Fruit fly (Drosophila melanogaster) whole organism, embryonic: ENCODE measurements around the gene CG6465.

Experiments
- Awh ChIP-seq: fragments of 200-800 bp; sonication (Bioruptor generic); IDR thresholded peaks from 2 replicates; pipeline ENCODE4, ENCODE4 v1.3.6; 2022; ENCODE audit warnings: missing biosample characterization, missing genetic modification characterization
- Bteb2 ChIP-seq: fragments of 200-800 bp; sonication (Bioruptor generic); optimal IDR thresholded peaks from 2 replicates; lab custom pipeline; 2016; ENCODE audit warnings: missing biosample characterization, missing genetic modification characterization
- CG12236 ChIP-seq: fragments of 200-800 bp; sonication (Bioruptor generic); optimal IDR thresholded peaks from 2 replicates; lab custom pipeline; 2016; ENCODE audit warnings: missing biosample characterization, missing genetic modification characterization
- CG14710 ChIP-seq: fragments of 200-800 bp; sonication (Bioruptor generic); optimal IDR thresholded peaks from 3 replicates; lab custom pipeline; 2019; ENCODE audit warnings: missing biosample characterization, mild to moderate bottlenecking, missing genetic modification characterization, moderate library complexity
- CG16815 ChIP-seq: fragments of 200-800 bp; sonication (Bioruptor generic); optimal IDR thresholded peaks from 3 replicates; lab custom pipeline; 2017; ENCODE audit warnings: missing biosample characterization, mild to moderate bottlenecking, missing genetic modification characterization
- CG17186 ChIP-seq: fragments of 200-800 bp; sonication (Bioruptor generic); optimal IDR thresholded peaks from 3 replicates; lab custom pipeline; 2017; ENCODE audit warnings: missing biosample characterization, missing genetic modification reagents, missing genetic modification characterization
- CG31388 ChIP-seq: fragments of 200-800 bp; sonication (Bioruptor generic); optimal IDR thresholded peaks from 2 replicates; lab custom pipeline; 2016; ENCODE audit warnings: missing biosample characterization, missing genetic modification characterization
- CG3281 ChIP-seq: fragments of 200-800 bp; sonication (Bioruptor generic); optimal IDR thresholded peaks from 3 replicates; lab custom pipeline; 2017; ENCODE audit warnings: missing biosample characterization, mild to moderate bottlenecking, missing genetic modification characterization
- CG33213 ChIP-seq: fragments of 200-800 bp; sonication (Bioruptor generic); optimal IDR thresholded peaks from 3 replicates; lab custom pipeline; 2016; ENCODE audit warnings: missing biosample characterization, missing genetic modification characterization
- CG4360 ChIP-seq: fragments of 200-800 bp; sonication (Bioruptor generic); IDR thresholded peaks from 2 replicates; pipeline ENCODE4 v1.3.6; 2022; ENCODE audit warnings: missing biosample characterization, missing genetic modification characterization
- CG6765 ChIP-seq: fragments of 200-800 bp; sonication (Bioruptor generic); optimal IDR thresholded peaks from 3 replicates; lab custom pipeline; 2017; ENCODE audit warnings: missing biosample characterization, mild to moderate bottlenecking, missing genetic modification characterization
- CG8281 ChIP-seq: fragments of 200-800 bp; sonication (Bioruptor generic); optimal IDR thresholded peaks from 2 replicates; lab custom pipeline; 2018; ENCODE audit warnings: missing biosample characterization, mild to moderate bottlenecking, missing genetic modification characterization, moderate library complexity
- CG8388 ChIP-seq: fragments of 200-800 bp; sonication (Bioruptor generic); optimal IDR thresholded peaks from 2 replicates; lab custom pipeline; 2019; ENCODE audit warnings: missing biosample characterization, mild to moderate bottlenecking, missing genetic modification characterization, moderate library complexity
- CG8944 ChIP-seq: fragments of 200-800 bp; sonication (Bioruptor generic); optimal IDR thresholded peaks from 3 replicates; lab custom pipeline; 2016; ENCODE audit warnings: missing biosample characterization, missing genetic modification characterization
- CG9215 ChIP-seq: fragments of 200-800 bp; sonication (Bioruptor generic); IDR thresholded peaks from 2 replicates; pipeline ENCODE4 v1.3.6; 2022; ENCODE audit warnings: missing biosample characterization, missing genetic modification characterization
- Dip3 ChIP-seq: fragments of 200-800 bp; sonication (Bioruptor generic); optimal IDR thresholded peaks from 3 replicates; lab custom pipeline; 2016; ENCODE audit warnings: missing biosample characterization, missing genetic modification characterization
- Fer2 ChIP-seq: fragments of 200-800 bp; sonication (Bioruptor generic); optimal IDR thresholded peaks from 2 replicates; lab custom pipeline; 2018; ENCODE audit warnings: missing biosample characterization, mild to moderate bottlenecking, missing genetic modification characterization, moderate library complexity
- HmgZ ChIP-seq: fragments of 200-800 bp; sonication (Bioruptor generic); optimal IDR thresholded peaks from 2 replicates; lab custom pipeline; 2018; ENCODE audit warnings: missing biosample characterization, mild to moderate bottlenecking, missing genetic modification characterization
- Hmr ChIP-seq: fragments of 200-800 bp; sonication (Bioruptor generic); optimal IDR thresholded peaks from 3 replicates; lab custom pipeline; 2017; ENCODE audit warnings: mild to moderate bottlenecking, missing biosample characterization, missing genetic modification reagents, missing genetic modification characterization
- Hr78 ChIP-seq, 2 experiments: fragments of 200-800 bp in 1 of 2; fragments of >200 bp in 1 of 2; sonication (Bioruptor generic) in 1 of 2; optimal IDR thresholded peaks; 2 replicates each; lab custom pipeline; 2017 to 2019; ENCODE audit warnings: missing biosample characterization in 2 of 2, missing genetic modification characterization in 2 of 2, mild to moderate bottlenecking in 1 of 2, moderate library complexity in 1 of 2
- NK7.1 ChIP-seq: fragments of 200-800 bp; sonication (Bioruptor generic); optimal IDR thresholded peaks from 3 replicates; lab custom pipeline; 2016; ENCODE audit warnings: missing biosample characterization, missing genetic modification characterization
- Oaz ChIP-seq: fragments of 200-800 bp; sonication (Bioruptor generic); IDR thresholded peaks from 2 replicates; pipeline ENCODE4 v1.3.6; 2022; ENCODE audit warnings: missing biosample characterization, missing genetic modification characterization
- Six4 ChIP-seq: fragments of 200-800 bp; sonication (Bioruptor generic); optimal IDR thresholded peaks from 2 replicates; lab custom pipeline; 2016; ENCODE audit warnings: missing biosample characterization, missing genetic modification characterization
- TFAM ChIP-seq: fragments of 200-800 bp; sonication (Bioruptor generic); optimal IDR thresholded peaks from 2 replicates; lab custom pipeline; 2017; ENCODE audit warnings: missing biosample characterization, missing genetic modification characterization, inconsistent platforms
- bbx ChIP-seq: fragments of 200-800 bp; sonication (Bioruptor generic); IDR thresholded peaks from 2 replicates; pipeline ENCODE4 v1.3.6; 2022; ENCODE audit warnings: missing biosample characterization, missing genetic modification characterization; ENCODE audit not compliant: partially characterized antibody
- cg ChIP-seq: fragments of 200-800 bp; sonication (Bioruptor generic); optimal IDR thresholded peaks from 3 replicates; lab custom pipeline; 2019; ENCODE audit warnings: missing biosample characterization, mild to moderate bottlenecking, missing genetic modification characterization, moderate library complexity
- chif ChIP-seq, 2 experiments: fragments of 200-800 bp; sonication (Bioruptor generic); optimal IDR thresholded peaks; 3 replicates each; lab custom pipeline; 2016; ENCODE audit warnings: missing biosample characterization in 2 of 2, missing genetic modification characterization in 2 of 2
- crol ChIP-seq: fragments of 200-800 bp; sonication (Bioruptor generic); IDR thresholded peaks from 2 replicates; pipeline ENCODE4 v1.3.6; 2022; ENCODE audit warnings: missing biosample characterization, missing genetic modification characterization
- crp ChIP-seq, 2 experiments: fragments of 200-800 bp; sonication (Bioruptor generic); optimal IDR thresholded peaks; 2 replicates in 1 of 2; 3 replicates in 1 of 2; lab custom pipeline; 2017; ENCODE audit warnings: missing biosample characterization in 2 of 2, missing genetic modification characterization in 2 of 2, mild to moderate bottlenecking in 1 of 2, moderate library complexity in 1 of 2
- fd3F ChIP-seq: fragments of 200-800 bp; sonication (Bioruptor generic); optimal IDR thresholded peaks from 2 replicates; lab custom pipeline; 2018; ENCODE audit warnings: missing biosample characterization, mild to moderate bottlenecking, missing genetic modification characterization, moderate library complexity
- fd96Cb ChIP-seq: fragments of 200-800 bp; sonication (Bioruptor generic); optimal IDR thresholded peaks from 2 replicates; lab custom pipeline; 2018; ENCODE audit warnings: missing biosample characterization, mild to moderate bottlenecking, missing genetic modification characterization, moderate library complexity
- fru ChIP-seq: fragments of >200 bp; optimal IDR thresholded peaks from 2 replicates; lab custom pipeline; 2017
- hkb ChIP-seq, 2 experiments: fragments of 200-800 bp in 1 of 2; fragments of >200 bp in 1 of 2; sonication (Bioruptor generic) in 1 of 2; IDR thresholded peaks in 1 of 2; optimal IDR thresholded peaks in 1 of 2; 2 replicates each; pipeline versions ENCODE4 v1.3.6 to Lab custom; 2017 to 2022; ENCODE audit warnings: missing biosample characterization in 1 of 2, missing genetic modification characterization in 1 of 2
- insv ChIP-seq, 2 experiments: fragments of 200-800 bp; sonication (Bioruptor generic); optimal IDR thresholded peaks; 3 replicates each; lab custom pipeline; 2016 to 2018; ENCODE audit warnings: missing biosample characterization in 2 of 2, missing genetic modification characterization in 2 of 2
- kah ChIP-seq: fragments of 200-800 bp; sonication (Bioruptor generic); optimal IDR thresholded peaks from 2 replicates; lab custom pipeline; 2018; ENCODE audit warnings: missing biosample characterization, mild to moderate bottlenecking, missing genetic modification characterization
- ken ChIP-seq: fragments of 200-800 bp; sonication (Bioruptor generic); IDR thresholded peaks from 3 replicates; pipeline ENCODE4 v1.3.6; 2022; ENCODE audit warnings: missing biosample characterization, missing genetic modification characterization
- lov ChIP-seq, 2 experiments: fragments of 200-800 bp in 1 of 2; fragments of >200 bp in 1 of 2; sonication (Bioruptor generic) in 1 of 2; IDR thresholded peaks in 1 of 2; optimal IDR thresholded peaks in 1 of 2; 2 replicates in 1 of 2; 3 replicates in 1 of 2; pipeline versions ENCODE4 v1.3.6 to Lab custom; 2017 to 2022; ENCODE audit warnings: missing biosample characterization in 1 of 2, missing genetic modification characterization in 1 of 2
- mam ChIP-seq: fragments of 200-800 bp; sonication (Bioruptor generic); optimal IDR thresholded peaks from 3 replicates; lab custom pipeline; 2016; ENCODE audit warnings: missing biosample characterization, missing genetic modification characterization
- nau ChIP-seq: fragments of 200-800 bp; sonication (Bioruptor generic); optimal IDR thresholded peaks from 3 replicates; lab custom pipeline; 2017; ENCODE audit warnings: missing biosample characterization, mild to moderate bottlenecking, missing genetic modification characterization, missing genetic modification reagents
- otp ChIP-seq: fragments of 200-800 bp; sonication (Bioruptor generic); IDR thresholded peaks from 3 replicates; pipeline ENCODE4, ENCODE4 v1.3.6; 2022; ENCODE audit warnings: missing biosample characterization, missing genetic modification characterization
- phol ChIP-seq: fragments of 200-800 bp; sonication (Bioruptor generic); optimal IDR thresholded peaks from 3 replicates; lab custom pipeline; 2018; ENCODE audit warnings: missing biosample characterization, mild to moderate bottlenecking, missing genetic modification characterization, moderate library complexity
- ranshi ChIP-seq: fragments of 200-800 bp; sonication (Bioruptor generic); IDR thresholded peaks from 2 replicates; pipeline ENCODE4 v1.3.6; 2022; ENCODE audit warnings: missing biosample characterization, missing genetic modification characterization
- row ChIP-seq: fragments of 200-800 bp; sonication (Bioruptor generic); IDR thresholded peaks from 3 replicates; pipeline ENCODE4 v1.3.6; 2022; ENCODE audit warnings: missing biosample characterization, missing genetic modification characterization
- sens-2 ChIP-seq: fragments of 200-800 bp; sonication (Bioruptor generic); IDR thresholded peaks from 2 replicates; pipeline ENCODE4 v1.3.6; 2022; ENCODE audit warnings: missing biosample characterization, missing genetic modification characterization
- so ChIP-seq: fragments of 200-800 bp; sonication (Bioruptor generic); IDR thresholded peaks from 3 replicates; pipeline ENCODE4 v1.3.6; 2022; ENCODE audit warnings: missing biosample characterization, missing genetic modification characterization
- sr ChIP-seq: fragments of 200-800 bp; sonication (Bioruptor generic); IDR thresholded peaks from 3 replicates; pipeline ENCODE4 v1.3.6; 2022; ENCODE audit warnings: missing biosample characterization, missing genetic modification characterization
- stc ChIP-seq: fragments of 200-800 bp; sonication (Bioruptor generic); IDR thresholded peaks from 2 replicates; pipeline ENCODE4 v1.3.6; 2022; ENCODE audit warnings: missing biosample characterization, missing genetic modification characterization
- unc-4 ChIP-seq: fragments of 200-800 bp; sonication (Bioruptor generic); IDR thresholded peaks from 2 replicates; pipeline ENCODE4 v1.3.6; 2022; ENCODE audit warnings: missing biosample characterization, missing genetic modification characterization; ENCODE audit not compliant: partially characterized antibody
- zen ChIP-seq: fragments of 200-800 bp; sonication (Bioruptor generic); optimal IDR thresholded peaks from 3 replicates; lab custom pipeline; 2018; ENCODE audit warnings: missing biosample characterization, mild to moderate bottlenecking, missing genetic modification characterization, moderate library complexity

The CG6465 gene

DNA sequence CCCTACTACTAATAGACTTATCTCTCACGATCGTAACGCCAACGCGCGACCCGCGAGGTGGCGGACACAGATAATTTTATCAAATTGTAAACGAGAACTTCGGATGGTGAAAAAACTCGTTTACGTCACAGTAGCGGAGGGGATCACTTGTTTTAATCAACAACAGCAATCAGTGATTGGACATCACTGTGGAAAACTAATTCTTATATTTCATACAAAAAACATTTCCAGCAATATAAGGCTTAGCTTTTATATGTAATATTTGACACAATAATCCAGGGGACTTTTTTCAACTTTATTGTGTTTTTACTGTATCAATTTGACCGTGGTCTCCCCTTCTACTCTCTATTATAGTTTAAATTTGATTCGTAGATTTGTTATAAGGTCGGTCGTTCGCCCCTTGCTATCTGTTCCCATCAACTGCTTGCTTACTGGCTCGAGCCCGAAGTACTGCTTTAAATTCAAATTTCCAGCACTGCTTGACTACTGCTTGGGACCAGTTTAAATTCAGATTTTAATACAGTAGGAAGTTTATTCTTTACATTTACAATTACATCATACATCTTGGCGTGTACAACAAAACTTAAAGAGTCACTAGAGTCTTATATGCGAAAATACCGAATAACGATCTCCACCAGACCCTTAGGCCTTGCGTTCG is at the start of gene CG6465:
TSS of gene CG6465 (minus strand) at position 7 of the 658 bp plus-strand sequence.
- no peak for TF ChIP-seq CG17186 (GFP tag; lab: Kevin White, UChicago)
- peak; percentile 25 for TF ChIP-seq CG3281 (GFP tag; lab: Kevin White, UChicago)
- TF ChIP-seq CG12236 (GFP tag; lab: Kevin White, UChicago), result no peak
- TF ChIP-seq unc-4 (GFP tag; lab: Robert Waterston, UW), result 0 out of 2 replicates have a peak, but pooled peaks have one; percentile 20
- no peak for TF ChIP-seq hkb (optimal IDR thresholded peaks at IDR 0.05; lab: Kevin White, UChicago)
- 0 out of 2 replicates have a peak, but pooled peaks have one; percentile 50 for TF ChIP-seq hkb (GFP tag; IDR thresholded peaks at IDR 0.05; lab: Robert Waterston, UW)
- peak; percentile 53; the same call in 2 of the 3 replicates for TF ChIP-seq row (GFP tag; lab: Robert Waterston, UW)
- peak; percentile 4 for TF ChIP-seq CG14710
- TF ChIP-seq zen (tag; lab: Kevin White, UChicago), result no peak
- TF ChIP-seq Dip3 (GFP tag; lab: Kevin White, UChicago), result no peak
- TF ChIP-seq HmgZ, result peak; percentile 20
- TF ChIP-seq Hmr (GFP tag; lab: Kevin White, UChicago), result peak; percentile 30
- no peak for TF ChIP-seq bbx (GFP tag; lab: Robert Waterston, UW)
- peak; percentile 14 for TF ChIP-seq phol (tag; lab: Kevin White, UChicago)
- TF ChIP-seq crol (GFP tag; lab: Robert Waterston, UW), result no peak
- no peak for TF ChIP-seq chif (GFP tag; optimal IDR thresholded peaks at IDR 0.05; lab: Kevin White, UChicago)
- no peak for TF ChIP-seq CG31388 (GFP tag; lab: Kevin White, UChicago)
- no peak for TF ChIP-seq NK7.1 (GFP tag; lab: Kevin White, UChicago)
- TF ChIP-seq nau (GFP tag; lab: Kevin White, UChicago), result no peak
- TF ChIP-seq lov (optimal IDR thresholded peaks at IDR 0.05; lab: Kevin White, UChicago), result no peak
- TF ChIP-seq lov (GFP tag; IDR thresholded peaks at IDR 0.05; lab: Robert Waterston, UW), result no peak
- no peak for TF ChIP-seq cg (GFP tag; lab: Kevin White, UChicago)
- no peak for TF ChIP-seq ranshi (GFP tag; lab: Robert Waterston, UW)
- no peak for TF ChIP-seq Bteb2 (GFP tag; lab: Kevin White, UChicago)
- peak; percentile 37 for TF ChIP-seq CG33213 (GFP tag; lab: Kevin White, UChicago)
- no peak for TF ChIP-seq CG8944 (GFP tag; lab: Kevin White, UChicago)
- no peak for TF ChIP-seq kah (GFP tag; lab: Kevin White, UChicago)
- TF ChIP-seq ken, result no peak
- TF ChIP-seq Oaz, result no peak
- no peak for TF ChIP-seq Awh (GFP tag; lab: Robert Waterston, UW)
- TF ChIP-seq crp (GFP tag; optimal IDR thresholded peaks at IDR 0.05; lab: Kevin White, UChicago), result no peak
- no peak for TF ChIP-seq fd3F (GFP tag; lab: Kevin White, UChicago)
- TF ChIP-seq Six4 (GFP tag; lab: Kevin White, UChicago), result no peak
- no peak for TF ChIP-seq CG16815 (GFP tag; lab: Kevin White, UChicago)
- TF ChIP-seq Hr78 (GFP tag; optimal IDR thresholded peaks at IDR 0.05; lab: Kevin White, UChicago), result peak in 1 of 2 experiments; percentile 51
- TF ChIP-seq CG4360 (GFP tag; lab: Robert Waterston, UW), result no peak
- TF ChIP-seq sens-2 (GFP tag; lab: Robert Waterston, UW), result no peak
- no peak for TF ChIP-seq so
- TF ChIP-seq mam (GFP tag; lab: Kevin White, UChicago), result no peak
- peak in 1 of 2 experiments; percentile 23 for TF ChIP-seq insv (GFP tag; optimal IDR thresholded peaks at IDR 0.05; lab: Kevin White, UChicago)
- TF ChIP-seq stc (GFP tag; lab: Robert Waterston, UW), result no peak
- no peak for TF ChIP-seq CG8388
- no peak for TF ChIP-seq fru (lab: Kevin White, UChicago)
- no peak for TF ChIP-seq CG6765 (GFP tag; lab: Kevin White, UChicago)
- no peak for TF ChIP-seq CG8281 (tag; lab: Kevin White, UChicago)
- no peak for TF ChIP-seq fd96Cb (tag; lab: Kevin White, UChicago)
- no peak for TF ChIP-seq otp (GFP tag; lab: Robert Waterston, UW)
- no peak for TF ChIP-seq CG9215
- TF ChIP-seq Fer2 (tag; lab: Kevin White, UChicago), result no peak
- no peak for TF ChIP-seq TFAM (GFP tag; lab: Kevin White, UChicago)
- no peak for TF ChIP-seq sr (GFP tag; lab: Robert Waterston, UW)
